Worm (Caenorhabditis elegans) whole organism, late embryonic: ENCODE measurements around the gene T24C4.2.

Experiments used
- C38D4.7 ChIP-seq: fragments of 200-800 bp; sonication (Bioruptor generic); optimal IDR thresholded peaks from 2 replicates; lab custom pipeline; 2018; ENCODE audit warnings: mild to moderate bottlenecking, missing genetic modification characterization, moderate library complexity, missing compliant biosample characterization
- T23F11.4 ChIP-seq: fragments of 200-800 bp; sonication (Bioruptor generic); optimal IDR thresholded peaks from 2 replicates; lab custom pipeline; 2018; ENCODE audit warnings: mild to moderate bottlenecking, missing genetic modification characterization, missing compliant biosample characterization
- Y22D7AL.16 ChIP-seq: sonication (generic microtip); optimal IDR thresholded peaks from 2 replicates; lab custom pipeline; 2016; ENCODE audit warnings: missing genetic modification characterization, missing compliant biosample characterization
- ahr-1 ChIP-seq: sonication (generic microtip); optimal IDR thresholded peaks from 2 replicates; lab custom pipeline; 2016; ENCODE audit warnings: missing genetic modification characterization, missing compliant biosample characterization
- ama-1 ChIP-seq: fragments of 150-350 bp; optimal IDR thresholded peaks from 2 replicates; lab custom pipeline; 2014
- ceh-19 ChIP-seq: fragments of 200-800 bp; sonication (Bioruptor generic); optimal IDR thresholded peaks from 2 replicates; lab custom pipeline; 2018; ENCODE audit warnings: mild to moderate bottlenecking, missing genetic modification characterization, missing compliant biosample characterization
- ceh-2 ChIP-seq: sonication (generic microtip); optimal IDR thresholded peaks from 2 replicates; lab custom pipeline; 2016; ENCODE audit warnings: missing genotype, missing genetic modification characterization, missing compliant biosample characterization
- ceh-30 ChIP-seq: fragments of 150-350 bp; optimal IDR thresholded peaks from 2 replicates; lab custom pipeline; 2014; ENCODE audit warnings: missing biosample characterization, missing genetic modification characterization
- ceh-48 ChIP-seq: sonication (generic microtip); optimal IDR thresholded peaks from 2 replicates; lab custom pipeline; 2016; ENCODE audit warnings: missing genetic modification characterization, inconsistent platforms, missing compliant biosample characterization
- che-1 ChIP-seq: sonication (generic microtip); optimal IDR thresholded peaks from 2 replicates; lab custom pipeline; 2016; ENCODE audit warnings: mild to moderate bottlenecking, missing genetic modification characterization, missing compliant biosample characterization
- dve-1 ChIP-seq: sonication (generic microtip); optimal IDR thresholded peaks from 2 replicates; lab custom pipeline; 2017; ENCODE audit warnings: antibody characterized with exemption, mild to moderate bottlenecking, missing genetic modification characterization, missing compliant biosample characterization
- ets-4 ChIP-seq: sonication (generic microtip); optimal IDR thresholded peaks from 2 replicates; lab custom pipeline; 2016; ENCODE audit warnings: missing genetic modification characterization, missing compliant biosample characterization
- eyg-1 ChIP-seq: sonication (generic microtip); optimal IDR thresholded peaks from 2 replicates; lab custom pipeline; 2016; ENCODE audit warnings: missing genotype, missing genetic modification characterization, missing compliant biosample characterization
- fax-1 ChIP-seq: sonication (generic microtip); optimal IDR thresholded peaks from 2 replicates; lab custom pipeline; 2016; ENCODE audit warnings: missing genotype, missing genetic modification characterization, missing compliant biosample characterization
- fkh-10 ChIP-seq: fragments of 150-350 bp; optimal IDR thresholded peaks from 2 replicates; lab custom pipeline; 2014; ENCODE audit warnings: missing biosample characterization, missing genetic modification reagents, missing genetic modification characterization
- fkh-6 ChIP-seq: sonication (generic microtip); optimal IDR thresholded peaks from 2 replicates; lab custom pipeline; 2016; ENCODE audit warnings: missing genetic modification characterization, missing compliant biosample characterization
- hlh-8 ChIP-seq: sonication (generic microtip); optimal IDR thresholded peaks from 2 replicates; lab custom pipeline; 2016; ENCODE audit warnings: missing genotype, missing genetic modification characterization, missing compliant biosample characterization
- madf-2 ChIP-seq: sonication (generic microtip); optimal IDR thresholded peaks from 2 replicates; lab custom pipeline; 2017; ENCODE audit warnings: missing genetic modification characterization, missing compliant biosample characterization
- mec-3 ChIP-seq: sonication (generic microtip); optimal IDR thresholded peaks from 2 replicates; lab custom pipeline; 2016; ENCODE audit warnings: borderline replicate concordance, missing genetic modification characterization, missing compliant biosample characterization
- nfya-1 ChIP-seq: sonication (generic microtip); optimal IDR thresholded peaks from 2 replicates; lab custom pipeline; 2017; ENCODE audit warnings: missing genetic modification characterization, mild to moderate bottlenecking, missing compliant biosample characterization, antibody characterized with exemption, moderate library complexity
- npax-4 ChIP-seq: sonication (generic microtip); optimal IDR thresholded peaks from 2 replicates; lab custom pipeline; 2016; ENCODE audit warnings: missing genetic modification characterization, missing compliant biosample characterization
- pag-3 ChIP-seq: sonication (generic microtip); optimal IDR thresholded peaks from 2 replicates; lab custom pipeline; 2016; ENCODE audit warnings: missing compliant biosample characterization, missing genetic modification characterization, borderline replicate concordance
- pax-1 ChIP-seq: fragments of 150-350 bp; optimal IDR thresholded peaks from 2 replicates; lab custom pipeline; 2014; ENCODE audit warnings: missing biosample characterization, missing genetic modification characterization
- pha-2 ChIP-seq: sonication (generic microtip); optimal IDR thresholded peaks from 2 replicates; lab custom pipeline; 2017; ENCODE audit warnings: mild to moderate bottlenecking, missing genetic modification characterization, missing compliant biosample characterization
- pha-4 ChIP-seq: fragments of 150-350 bp; optimal IDR thresholded peaks from 2 replicates; lab custom pipeline; 2018; ENCODE audit warnings: missing biosample characterization, missing genetic modification reagents, missing genetic modification characterization
- pqm-1 ChIP-seq: sonication (generic microtip); optimal IDR thresholded peaks from 2 replicates; lab custom pipeline; 2016; ENCODE audit warnings: missing genetic modification characterization, missing compliant biosample characterization
- pros-1 ChIP-seq: fragments of 150-350 bp; optimal IDR thresholded peaks from 2 replicates; lab custom pipeline; 2014; ENCODE audit warnings: missing biosample characterization, missing genetic modification reagents, missing genetic modification characterization
- sdc-2 ChIP-seq: sonication (generic microtip); optimal IDR thresholded peaks from 2 replicates; lab custom pipeline; 2016; ENCODE audit warnings: missing genotype, missing genetic modification characterization, missing compliant biosample characterization
- sox-4 ChIP-seq: sonication (generic microtip); optimal IDR thresholded peaks from 2 replicates; lab custom pipeline; 2017; ENCODE audit warnings: mild to moderate bottlenecking, missing genetic modification characterization, inconsistent platforms, missing compliant biosample characterization
- syd-9 ChIP-seq: sonication (generic microtip); optimal IDR thresholded peaks from 2 replicates; lab custom pipeline; 2016; ENCODE audit warnings: mild to moderate bottlenecking, missing genetic modification characterization, moderate library complexity, missing compliant biosample characterization
- tbx-2 ChIP-seq: sonication (generic microtip); optimal IDR thresholded peaks from 2 replicates; lab custom pipeline; 2016; ENCODE audit warnings: missing genetic modification characterization, missing compliant biosample characterization
- ttx-3 ChIP-seq: sonication (generic microtip); optimal IDR thresholded peaks from 2 replicates; lab custom pipeline; 2016; ENCODE audit warnings: missing genetic modification reagents, missing genetic modification characterization, missing compliant biosample characterization
- unc-55 ChIP-seq: sonication (generic microtip); optimal IDR thresholded peaks from 2 replicates; lab custom pipeline; 2017; ENCODE audit warnings: missing biosample characterization, missing genetic modification reagents, missing genetic modification characterization
- zip-5 ChIP-seq: sonication (generic microtip); optimal IDR thresholded peaks from 2 replicates; lab custom pipeline; 2016; ENCODE audit warnings: missing genetic modification characterization, missing compliant biosample characterization

The T24C4.2 gene

DNA sequence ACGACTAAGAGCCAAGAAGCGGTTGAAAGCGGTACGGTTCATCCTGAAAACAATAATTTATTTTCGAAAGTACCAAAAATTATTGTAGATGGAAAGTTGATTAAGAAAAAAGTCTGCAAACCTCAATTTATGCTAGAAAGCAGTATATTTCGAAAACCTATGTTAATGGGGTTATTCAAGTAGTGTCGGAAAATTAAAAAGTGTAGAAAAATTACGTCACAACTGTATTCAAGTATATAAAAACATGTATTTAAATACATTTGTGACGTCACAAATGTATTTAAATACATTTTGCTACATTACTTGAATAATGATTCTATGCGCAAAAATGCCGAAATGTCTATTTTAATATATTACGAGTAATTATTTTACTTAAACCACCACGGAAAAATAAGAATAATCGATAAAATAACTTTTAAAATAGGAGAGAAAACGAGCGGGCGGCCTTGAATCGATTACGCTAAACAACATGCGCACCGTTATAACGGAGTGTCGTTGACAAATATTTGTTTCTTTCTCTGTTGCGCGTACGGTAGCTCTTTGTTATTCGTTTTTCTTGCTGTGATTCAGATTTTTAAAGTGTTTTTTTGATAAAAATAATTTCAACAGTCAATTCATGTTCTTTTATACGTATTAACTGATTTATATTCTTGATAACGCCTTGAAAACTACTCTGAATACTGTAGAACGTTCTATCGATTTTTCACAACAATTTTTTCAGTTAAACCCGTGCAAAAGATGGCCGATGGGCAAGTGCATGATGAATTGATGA is 41.0 kb upstream of the T24C4.2 start, which contains the start of the genes F23H11.5 and bra-2:
Gene F23H11.5, minus strand, starts transcription at position 51 of the 772 bp plus-strand sequence.
Gene bra-2, plus strand, starts transcription at position 722 of the 772 bp plus-strand sequence.
- no peak for TF ChIP-seq hlh-8
- TF ChIP-seq ceh-48 (tag; lab: Kevin White, UChicago) = peak; percentile 57

DNA sequence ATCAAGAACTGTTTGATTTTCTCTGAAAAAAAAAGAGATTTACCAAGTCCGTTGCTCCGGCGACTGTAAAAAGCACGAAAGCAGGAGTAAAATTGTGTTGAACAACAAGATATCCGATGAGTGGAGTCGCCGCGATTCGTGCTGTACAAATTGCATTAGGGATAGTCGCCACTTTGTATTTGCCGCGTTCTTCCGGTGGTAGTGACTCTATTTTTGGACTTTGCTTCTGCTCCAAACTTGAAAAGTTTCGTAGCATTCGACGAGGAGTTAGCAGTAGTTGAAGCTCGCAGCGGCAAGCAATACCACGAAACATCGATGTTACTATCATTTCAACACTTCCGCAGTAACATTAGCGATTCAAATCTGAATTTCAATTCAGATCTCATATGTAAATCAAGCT is 39.8 kb upstream of the T24C4.2 start, which contains the start of gene crls-1:
Gene crls-1, minus strand, starts transcription at position 363 of the 400 bp plus-strand sequence.
- TF ChIP-seq ttx-3 (tag; lab: Kevin White, UChicago) (no peak), che-1 (tag; lab: Kevin White, UChicago) (no peak), tbx-2 (tag; lab: Kevin White, UChicago) (no peak), T23F11.4 (no peak), zip-5 (tag; lab: Kevin White, UChicago) (no peak), pros-1 (no peak), ahr-1 (tag; lab: Kevin White, UChicago) (no peak), pha-4 (tag; lab: Kevin White, UChicago) (no peak), sdc-2 (no peak), Y22D7AL.16 (tag; lab: Kevin White, UChicago) (no peak), pqm-1 (tag; lab: Kevin White, UChicago) (no peak), C38D4.7 (no peak), eyg-1 (tag; lab: Kevin White, UChicago) (no peak), syd-9 (no peak), ceh-19 (no peak), ceh-2 (tag; lab: Kevin White, UChicago) (no peak), fax-1 (tag; lab: Kevin White, UChicago) (no peak), dve-1 (tag; lab: Kevin White, UChicago) (no peak), unc-55 (no peak)

DNA sequence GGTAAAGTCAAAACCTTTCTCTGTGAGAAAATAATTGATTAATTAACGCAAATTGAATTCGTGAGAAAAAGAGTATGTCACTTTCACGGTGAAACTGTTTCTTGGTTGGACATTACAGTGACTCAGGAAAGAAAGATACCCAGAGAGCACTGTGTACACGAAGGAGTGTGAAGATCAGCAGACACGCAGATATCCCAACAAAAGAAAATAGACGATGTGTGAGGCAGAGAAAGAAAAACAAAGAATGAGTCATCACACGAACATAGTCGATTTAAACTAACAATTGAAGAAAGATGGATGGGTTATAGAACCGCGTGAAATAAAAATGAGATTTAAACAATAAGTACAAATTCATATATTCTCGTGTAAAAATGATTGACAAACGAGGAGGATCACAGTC is 38.2 kb upstream of the T24C4.2 start:
- TF ChIP-seq fkh-6 (tag; lab: Kevin White, UChicago) (no peak), mec-3 (tag; lab: Kevin White, UChicago) (no peak), ceh-30 (no peak), nfya-1 (peak; percentile 30), zip-5 (tag; lab: Kevin White, UChicago) (no peak)

DNA sequence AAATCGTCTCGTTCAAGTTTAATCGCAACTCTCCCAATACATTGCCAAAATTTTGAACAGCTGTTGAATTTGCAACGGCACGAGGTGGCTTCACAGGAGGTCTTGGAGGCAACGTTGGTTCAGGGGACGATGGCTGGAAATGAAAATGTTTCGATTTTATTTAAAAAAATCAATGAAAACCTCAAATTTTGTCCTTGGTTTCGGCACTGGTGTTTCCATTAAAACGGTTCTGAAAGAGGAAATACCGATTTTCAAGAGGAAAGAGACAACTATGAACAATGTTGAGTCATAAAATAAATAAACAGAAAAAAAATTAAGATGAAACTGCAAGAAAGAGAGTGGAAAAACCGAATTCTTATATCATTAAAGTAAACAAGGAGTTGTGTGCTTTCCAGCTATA is 37.5 kb upstream of the T24C4.2 start, which contains the start of gene F23H11.4:
Gene F23H11.4, minus strand, starts transcription at position 229 of the 400 bp plus-strand sequence.
- TF ChIP-seq pha-2 (no peak), pag-3 (tag; lab: Kevin White, UChicago) (no peak), madf-2 (tag; lab: Kevin White, UChicago) (no peak), C38D4.7 (no peak), pha-4 (tag; lab: Kevin White, UChicago) (no peak), pax-1 (no peak), ceh-2 (tag; lab: Kevin White, UChicago) (no peak), fkh-10 (GFP tag; lab: Kevin White, UChicago) (no peak), zip-5 (tag; lab: Kevin White, UChicago) (no peak), sox-4 (no peak), tbx-2 (tag; lab: Kevin White, UChicago) (no peak), ama-1 (lab: Kevin White, UChicago) (no peak), ets-4 (no peak), fax-1 (tag; lab: Kevin White, UChicago) (no peak), ceh-48 (tag; lab: Kevin White, UChicago) (no peak), npax-4 (tag; lab: Kevin White, UChicago) (no peak)
- TF ChIP-seq, all 69 proteins: peak for 0
